Worm (Caenorhabditis elegans) whole organism, L2 larva: ENCODE data around the gene F38A1.11.

Experiments used
- F13H6.1 ChIP-seq: sonication (generic microtip); optimal IDR thresholded peaks from 2 replicates; lab custom pipeline; 2016; ENCODE audit warnings: missing genetic modification characterization, missing compliant biosample characterization
- R02D3.7 ChIP-seq: fragments of 150-350 bp; optimal IDR thresholded peaks from 2 replicates; lab custom pipeline; 2014; ENCODE audit warnings: missing biosample characterization, missing genetic modification characterization
- Y55F3AM.14 ChIP-seq: fragments of 200-800 bp; sonication (Bioruptor generic); optimal IDR thresholded peaks from 2 replicates; lab custom pipeline; 2018; ENCODE audit warnings: mild to moderate bottlenecking, missing genetic modification characterization, missing compliant biosample characterization
- alr-1 ChIP-seq: fragments of 150-350 bp; optimal IDR thresholded peaks from 2 replicates; lab custom pipeline; 2014; ENCODE audit warnings: missing biosample characterization, missing genetic modification characterization
- ama-1 ChIP-seq: fragments of 150-350 bp; optimal IDR thresholded peaks from 2 replicates; lab custom pipeline; 2018; ENCODE audit warnings: inconsistent platforms
- blmp-1 ChIP-seq: sonication (generic microtip); optimal IDR thresholded peaks from 2 replicates; lab custom pipeline; 2017; ENCODE audit warnings: missing genetic modification characterization, mild to moderate bottlenecking, missing compliant biosample characterization, antibody characterized with exemption, moderate library complexity; ENCODE audit not compliant: insufficient read depth
- ceh-82 ChIP-seq: fragments of 150-350 bp; optimal IDR thresholded peaks from 2 replicates; lab custom pipeline; 2014; ENCODE audit warnings: missing biosample characterization, missing genetic modification characterization
- crh-2 ChIP-seq: sonication (generic microtip); optimal IDR thresholded peaks from 2 replicates; lab custom pipeline; 2017; ENCODE audit warnings: missing biosample characterization, missing genetic modification characterization
- dmd-4 ChIP-seq: sonication (generic microtip); optimal IDR thresholded peaks from 2 replicates; lab custom pipeline; 2017; ENCODE audit warnings: missing biosample characterization, missing genetic modification characterization
- elt-1 ChIP-seq: fragments of 150-350 bp; optimal IDR thresholded peaks from 2 replicates; lab custom pipeline; 2014; ENCODE audit warnings: missing biosample characterization, missing genetic modification characterization
- elt-3 ChIP-seq: sonication (generic microtip); optimal IDR thresholded peaks from 2 replicates; lab custom pipeline; 2017; ENCODE audit warnings: missing biosample characterization, missing genetic modification characterization
- fos-1 ChIP-seq: fragments of 150-350 bp; optimal IDR thresholded peaks from 2 replicates; lab custom pipeline; 2014; ENCODE audit warnings: missing biosample characterization, missing genetic modification characterization
- lin-11 ChIP-seq: fragments of 150-350 bp; sonication (generic microtip); optimal IDR thresholded peaks from 2 replicates; lab custom pipeline; 2014; ENCODE audit warnings: missing biosample characterization, missing genetic modification characterization, inconsistent platforms, mixed read lengths
- lin-13 ChIP-seq: fragments of 150-350 bp; optimal IDR thresholded peaks from 2 replicates; lab custom pipeline; 2014; ENCODE audit warnings: missing biosample characterization, missing genetic modification reagents, missing genetic modification characterization
- lin-39 ChIP-seq: fragments of 150-350 bp; optimal IDR thresholded peaks from 2 replicates; lab custom pipeline; 2014; ENCODE audit warnings: missing biosample characterization, missing genetic modification reagents, missing genetic modification characterization
- lsy-2 ChIP-seq, 2 experiments: fragments of 150-350 bp in 1 of 2; sonication (generic microtip) in 1 of 2; optimal IDR thresholded peaks; 2 replicates each; lab custom pipeline; 2014 to 2017; ENCODE audit warnings: missing biosample characterization in 2 of 2, missing genetic modification characterization in 2 of 2
- mab-5 ChIP-seq: fragments of 150-350 bp; optimal IDR thresholded peaks from 2 replicates; lab custom pipeline; 2014; ENCODE audit warnings: missing biosample characterization, missing genetic modification characterization
- mbf-1 ChIP-seq: sonication (generic microtip); optimal IDR thresholded peaks from 2 replicates; lab custom pipeline; 2017; ENCODE audit warnings: missing biosample characterization, missing genetic modification characterization
- mdl-1 ChIP-seq, 2 experiments: fragments of 150-350 bp in 1 of 2; sonication (generic microtip) in 1 of 2; optimal IDR thresholded peaks; 2 replicates each; lab custom pipeline; 2017; ENCODE audit warnings: missing biosample characterization in 2 of 2, missing genetic modification characterization in 2 of 2
- nhr-12 ChIP-seq: fragments of 150-350 bp; optimal IDR thresholded peaks from 2 replicates; lab custom pipeline; 2014; ENCODE audit warnings: missing biosample characterization, missing genetic modification characterization
- nhr-129 ChIP-seq: fragments of 150-350 bp; optimal IDR thresholded peaks from 2 replicates; lab custom pipeline; 2014; ENCODE audit warnings: missing biosample characterization, missing genetic modification characterization
- nhr-21 ChIP-seq: fragments of 150-350 bp; optimal IDR thresholded peaks from 2 replicates; lab custom pipeline; 2014; ENCODE audit warnings: missing biosample characterization, missing genetic modification characterization
- nhr-23 ChIP-seq: fragments of 150-350 bp; optimal IDR thresholded peaks from 2 replicates; lab custom pipeline; 2014; ENCODE audit warnings: missing biosample characterization, missing genetic modification reagents, missing genetic modification characterization
- nhr-6 ChIP-seq: fragments of 150-350 bp; optimal IDR thresholded peaks from 2 replicates; lab custom pipeline; 2014; ENCODE audit warnings: missing biosample characterization, missing genetic modification characterization
- peb-1 ChIP-seq: fragments of 150-350 bp; optimal IDR thresholded peaks from 2 replicates; lab custom pipeline; 2014; ENCODE audit warnings: missing biosample characterization, missing genetic modification characterization
- skn-1 ChIP-seq: sonication (generic microtip); optimal IDR thresholded peaks from 2 replicates; lab custom pipeline; 2017; ENCODE audit warnings: missing biosample characterization, missing genetic modification characterization
- sma-3 ChIP-seq: sonication (generic microtip); optimal IDR thresholded peaks from 2 replicates; lab custom pipeline; 2016; ENCODE audit warnings: missing genetic modification reagents, missing genetic modification characterization, missing compliant biosample characterization
- sma-9 ChIP-seq, 2 experiments: fragments of 150-350 bp in 1 of 2; sonication (generic microtip) in 1 of 2; optimal IDR thresholded peaks; 2 replicates each; lab custom pipeline; 2014 to 2016; ENCODE audit warnings: missing genetic modification characterization in 2 of 2, mild to moderate bottlenecking in 1 of 2, missing biosample characterization in 1 of 2, missing compliant biosample characterization in 1 of 2, missing genetic modification reagents in 1 of 2, moderate library complexity in 1 of 2
- unc-39 ChIP-seq: fragments of 150-350 bp; optimal IDR thresholded peaks from 2 replicates; lab custom pipeline; 2014; ENCODE audit warnings: missing biosample characterization, missing genetic modification characterization
- unc-55 ChIP-seq: fragments of 150-350 bp; sonication (generic microtip); optimal IDR thresholded peaks from 3 replicates; lab custom pipeline; 2014; ENCODE audit warnings: missing biosample characterization, missing genetic modification reagents, missing genetic modification characterization
- unc-62 ChIP-seq: fragments of 150-350 bp; optimal IDR thresholded peaks from 2 replicates; lab custom pipeline; 2014; ENCODE audit warnings: missing biosample characterization, missing genetic modification reagents, missing genetic modification characterization
- ztf-1 ChIP-seq: fragments of 200-800 bp; sonication (Bioruptor generic); conservative IDR thresholded peaks from 2 replicates; pipeline ENCODE4 v1.3.6; 2022; ENCODE audit warnings: missing genetic modification characterization, missing compliant biosample characterization
- ztf-11 ChIP-seq: sonication (generic microtip); optimal IDR thresholded peaks from 2 replicates; lab custom pipeline; 2017; ENCODE audit warnings: missing biosample characterization, missing genetic modification characterization

The F38A1.11 gene

ce11 chrIV:1278945-1279344 is 31.8 kb downstream of the F38A1.11 start:
- no peak for TF ChIP-seq mbf-1 (tag; lab: Kevin White, UChicago)
- peak; percentile 10 for TF ChIP-seq nhr-129 (tag; lab: Kevin White, UChicago)
- no peak for TF ChIP-seq elt-1
- no peak for TF ChIP-seq nhr-6
- no peak for TF ChIP-seq Y55F3AM.14 (GFP tag; lab: Kevin White, UChicago)
- no peak for TF ChIP-seq ama-1
- no peak for TF ChIP-seq nhr-21 (tag; lab: Kevin White, UChicago)
- no peak for TF ChIP-seq alr-1 (tag; lab: Kevin White, UChicago)
- TF ChIP-seq unc-55 (GFP tag; lab: Kevin White, UChicago), result peak; percentile 44
- TF ChIP-seq skn-1, result no peak
- TF ChIP-seq ztf-1 (GFP tag; lab: Robert Waterston, UW), result no peak
- TF ChIP-seq elt-3 (tag; lab: Kevin White, UChicago), result no peak
- TF ChIP-seq blmp-1 (tag; lab: Kevin White, UChicago), result no peak

- TF ChIP-seq fos-1 (tag; lab: Kevin White, UChicago) (peak; percentile 74), mbf-1 (tag; lab: Kevin White, UChicago) (no peak), F13H6.1 (tag; lab: Kevin White, UChicago) (no peak), nhr-23 (tag; lab: Kevin White, UChicago) (no peak)
- TF ChIP-seq, all 48 proteins: peak for 1
Observed at ce11 chrIV:1284877-1285276, 37.7 kb downstream of the F38A1.11 start.

ce11 chrIV:1286549-1286948 is 39.4 kb downstream of the F38A1.11 start:
- no peak for TF ChIP-seq sma-3 (GFP tag; lab: Kevin White, UChicago)
- TF ChIP-seq mab-5 (tag; lab: Kevin White, UChicago), result no peak
- TF ChIP-seq unc-39 (tag; lab: Kevin White, UChicago), result no peak
- no peak for TF ChIP-seq lsy-2 (tag; optimal IDR thresholded peaks at IDR 0.05; lab: Kevin White, UChicago)
- no peak for TF ChIP-seq mdl-1 (tag; optimal IDR thresholded peaks at IDR 0.05; lab: Kevin White, UChicago)
- no peak for TF ChIP-seq crh-2 (tag; lab: Kevin White, UChicago)

- TF ChIP-seq lin-11 (tag; lab: Kevin White, UChicago) (no peak), ztf-1 (GFP tag; lab: Robert Waterston, UW) (no peak), nhr-12 (no peak), dmd-4 (tag; lab: Kevin White, UChicago) (no peak), peb-1 (tag; lab: Kevin White, UChicago) (no peak), lin-39 (tag; lab: Kevin White, UChicago) (no peak), ceh-82 (tag; lab: Kevin White, UChicago) (no peak), nhr-23 (tag; lab: Kevin White, UChicago) (no peak), unc-62 (GFP tag; lab: Kevin White, UChicago) (no peak), R02D3.7 (tag; lab: Kevin White, UChicago) (no peak), lin-13 (GFP tag; lab: Kevin White, UChicago) (no peak), ztf-11 (tag; lab: Kevin White, UChicago) (no peak), mbf-1 (tag; lab: Kevin White, UChicago) (no peak), unc-55 (GFP tag; lab: Kevin White, UChicago) (no peak), sma-9 (GFP tag; optimal IDR thresholded peaks at IDR 0.05; lab: Kevin White, UChicago) (no peak), sma-9 (tag; optimal IDR thresholded peaks at IDR 0.05; lab: Kevin White, UChicago) (no peak), fos-1 (tag; lab: Kevin White, UChicago) (no peak), Y55F3AM.14 (GFP tag; lab: Kevin White, UChicago) (no peak)
Observed at ce11 chrIV:1289327-1289726, 42.1 kb downstream of the F38A1.11 start, which contains the start of gene plst-1. Gene plst-1 (plus strand): TSS chrIV:1289627.
